Fruit fly (Drosophila melanogaster): ENCODE measurements around the gene NimB3.

Gene NimB3

dm6 chr2L:13966732-13967316, 961 bp downstream of the NimB3 start, which contains the start of gene NimB2:
TSS of gene NimB2 (minus strand) at chr2L:13967018.
- TF ChIP-seq CG8478 (optimal IDR thresholded peaks at IDR 0.05): no peak
- TF ChIP-seq CTCF (optimal IDR thresholded peaks at IDR 0.05): no peak

- TF ChIP-seq CG8478 (optimal IDR thresholded peaks at IDR 0.05) (no peak), CTCF (optimal IDR thresholded peaks at IDR 0.05) (no peak)
Observed at dm6 chr2L:13963467-13964122, 4.2 kb downstream of the NimB3 start, which contains the start of gene NimB1. TSS of gene NimB1 (plus strand) at chr2L:13963507.

- TF ChIP-seq CG8478 (optimal IDR thresholded peaks at IDR 0.05): no peak
- no peak for TF ChIP-seq CTCF (optimal IDR thresholded peaks at IDR 0.05)
Observed at dm6 chr2L:13960399-13960798, 7.4 kb downstream of the NimB3 start.

dm6 chr2L:13957239-13957638, 10.5 kb downstream of the NimB3 start, which contains the start of gene NimA:
TSS of gene NimA (plus strand) at chr2L:13957539.
- no peak for TF ChIP-seq CTCF (optimal IDR thresholded peaks at IDR 0.05)
- no peak for TF ChIP-seq CG8478 (optimal IDR thresholded peaks at IDR 0.05)

- TF ChIP-seq CG8478 (optimal IDR thresholded peaks at IDR 0.05): no peak
- TF ChIP-seq CTCF (optimal IDR thresholded peaks at IDR 0.05): no peak
Observed at dm6 chr2L:13955775-13956174, 12.0 kb downstream of the NimB3 start.

dm6 chr2L:13949789-13950188, 18.0 kb downstream of the NimB3 start:
- no peak for TF ChIP-seq CTCF (optimal IDR thresholded peaks at IDR 0.05)
- TF ChIP-seq CG8478 (optimal IDR thresholded peaks at IDR 0.05): no peak

- no peak for TF ChIP-seq CG8478 (optimal IDR thresholded peaks at IDR 0.05)
- no peak for TF ChIP-seq CTCF (optimal IDR thresholded peaks at IDR 0.05)
Observed at dm6 chr2L:13947476-13947875, 20.3 kb downstream of the NimB3 start, which contains the start of gene Vajk3. TSS of gene Vajk3 (minus strand) at chr2L:13947476.

dm6 chr2L:13934542-13935065, 33.2 kb downstream of the NimB3 start, which contains the start of gene Vajk2:
TSS of gene Vajk2 (minus strand) at chr2L:13934692.
- TF ChIP-seq CTCF (optimal IDR thresholded peaks at IDR 0.05) (no peak), CG8478 (optimal IDR thresholded peaks at IDR 0.05) (no peak)

dm6 chr2L:13931318-13931717, 36.5 kb downstream of the NimB3 start, which contains the start of gene CG42711:
TSS of gene CG42711 (minus strand) at chr2L:13931362.
- TF ChIP-seq CG8478 (optimal IDR thresholded peaks at IDR 0.05) (no peak), CTCF (optimal IDR thresholded peaks at IDR 0.05) (no peak)

dm6 chr2L:13928461-13928860, 39.3 kb downstream of the NimB3 start:
- TF ChIP-seq CTCF (optimal IDR thresholded peaks at IDR 0.05) (no peak), CG8478 (optimal IDR thresholded peaks at IDR 0.05) (no peak)

- TF ChIP-seq CTCF (optimal IDR thresholded peaks at IDR 0.05) (no peak), CG8478 (optimal IDR thresholded peaks at IDR 0.05) (no peak)
Observed at dm6 chr2L:13925699-13926098, 42.1 kb downstream of the NimB3 start.

dm6 chr2L:13923984-13924383, 43.8 kb downstream of the NimB3 start:
- TF ChIP-seq CG8478 (optimal IDR thresholded peaks at IDR 0.05) (no peak), CTCF (optimal IDR thresholded peaks at IDR 0.05) (no peak)

dm6 chr2L:13923453-13923852, 44.3 kb downstream of the NimB3 start, which contains the start of gene Vajk1:
TSS of gene Vajk1 (minus strand) at chr2L:13923553.
- TF ChIP-seq CG8478 (optimal IDR thresholded peaks at IDR 0.05) (no peak), CTCF (optimal IDR thresholded peaks at IDR 0.05) (no peak)

Data from S2 (cell line).